Worm (Caenorhabditis elegans) whole organism, L4 larva: ENCODE data around the gene T27E4.1.
A peak's percentile ranks its signal among the peaks of the same experiment; 100 is the strongest.

ENCODE experiments used
- F37D6.2 ChIP-seq: sonication (generic microtip); optimal IDR thresholded peaks from 2 replicates; lab custom pipeline; 2016; ENCODE audit warnings: mild to moderate bottlenecking, missing genetic modification characterization, missing compliant biosample characterization
- ama-1 ChIP-seq: fragments of 150-350 bp; optimal IDR thresholded peaks from 2 replicates; lab custom pipeline; 2014; ENCODE audit warnings: inconsistent platforms, mixed read lengths
- daf-12 ChIP-seq: fragments of 150-350 bp; optimal IDR thresholded peaks from 2 replicates; lab custom pipeline; 2014; ENCODE audit warnings: missing biosample characterization, missing genetic modification reagents, missing genetic modification characterization
- jun-1 ChIP-seq: fragments of 150-350 bp; optimal IDR thresholded peaks from 2 replicates; lab custom pipeline; 2014; ENCODE audit warnings: missing biosample characterization, missing genetic modification reagents, missing genetic modification characterization
- lsy-2 ChIP-seq, 2 experiments: fragments of 150-350 bp in 1 of 2; sonication (generic microtip) in 1 of 2; optimal IDR thresholded peaks; 2 replicates each; lab custom pipeline; 2014 to 2017; ENCODE audit warnings: missing biosample characterization in 2 of 2, missing genetic modification characterization in 2 of 2
- madf-5 ChIP-seq, 2 experiments: fragments of 200-800 bp; sonication (Bioruptor generic); IDR thresholded peaks; 2 replicates each; pipeline ENCODE4 v1.3.6; 2022; ENCODE audit warnings: missing compliant biosample characterization in 2 of 2, missing genetic modification characterization in 2 of 2
- mxl-3 ChIP-seq: fragments of 200-800 bp; sonication (Bioruptor generic); optimal IDR thresholded peaks from 2 replicates; lab custom pipeline; 2018; ENCODE audit warnings: mild to moderate bottlenecking, missing genetic modification characterization, missing compliant biosample characterization
- nhr-11 ChIP-seq: fragments of 150-350 bp; optimal IDR thresholded peaks from 2 replicates; lab custom pipeline; 2014; ENCODE audit warnings: missing biosample characterization, missing genetic modification characterization
- nhr-77 ChIP-seq: fragments of 150-350 bp; optimal IDR thresholded peaks from 2 replicates; lab custom pipeline; 2014; ENCODE audit warnings: missing biosample characterization, missing genetic modification characterization
- pha-4 ChIP-seq, 2 experiments: fragments of 150-350 bp in 1 of 2; fragments of 200-800 bp in 1 of 2; sonication (Bioruptor generic) in 1 of 2; IDR thresholded peaks in 1 of 2; optimal IDR thresholded peaks in 1 of 2; 2 replicates each; pipeline versions ENCODE4 v1.3.6 to Lab custom; 2014 to 2022; ENCODE audit warnings: missing genetic modification characterization in 2 of 2, missing genetic modification reagents in 2 of 2, missing biosample characterization in 1 of 2, missing compliant biosample characterization in 1 of 2
- pqm-1 ChIP-seq: sonication (generic microtip); optimal IDR thresholded peaks from 2 replicates; lab custom pipeline; 2017; ENCODE audit warnings: missing biosample characterization, missing genetic modification characterization
- skn-1 ChIP-seq: fragments of 150-350 bp; optimal IDR thresholded peaks from 2 replicates; lab custom pipeline; 2014; ENCODE audit warnings: missing biosample characterization, missing genetic modification characterization
- spr-1 ChIP-seq: sonication (generic microtip); optimal IDR thresholded peaks from 2 replicates; lab custom pipeline; 2016; ENCODE audit warnings: mild to moderate bottlenecking, missing genetic modification characterization, missing compliant biosample characterization
- ztf-7 ChIP-seq: fragments of 150-350 bp; optimal IDR thresholded peaks from 2 replicates; lab custom pipeline; 2014; ENCODE audit warnings: missing biosample characterization, missing genetic modification characterization

- TF ChIP-seq madf-5 (GFP tag; IDR thresholded peaks at IDR 0.05; lab: Robert Waterston, UW): no peak
- no peak for TF ChIP-seq skn-1 (tag; lab: Kevin White, UChicago)
- no peak for TF ChIP-seq daf-12
- no peak for TF ChIP-seq jun-1 (tag; lab: Kevin White, UChicago)
- TF ChIP-seq lsy-2 (tag; optimal IDR thresholded peaks at IDR 0.05; lab: Kevin White, UChicago): no peak
- no peak for TF ChIP-seq ama-1
- TF ChIP-seq F37D6.2 (tag; lab: Kevin White, UChicago): no peak
- peak; percentile 42 for TF ChIP-seq pqm-1 (tag; lab: Kevin White, UChicago)
- TF ChIP-seq spr-1 (tag; lab: Kevin White, UChicago): no peak
- TF ChIP-seq ztf-7: peak; percentile 53
- TF ChIP-seq nhr-11 (tag; lab: Kevin White, UChicago): no peak
- TF ChIP-seq mxl-3 (GFP tag; lab: Kevin White, UChicago): no peak
- no peak for TF ChIP-seq pha-4 (GFP tag; IDR thresholded peaks at IDR 0.05; lab: Robert Waterston, UW)
- TF ChIP-seq pha-4 (tag; optimal IDR thresholded peaks at IDR 0.05; lab: Kevin White, UChicago): no peak
- TF ChIP-seq nhr-77: no peak
Measured at ce11 chrV:9078815-9079525, 13.2 kb upstream of the T27E4.1 start.
